Worm (Caenorhabditis elegans): ENCODE data around the gene Y69A2AL.2.

Gene Y69A2AL.2

ce11 chrIV:2495118-2495785 lies 13.2 kb downstream of the Y69A2AL.2 start, which contains the start of the genes ccdc-12 and Y69A2AR.18 (continued):
- TF ChIP-seq sup-37 (GFP tag; optimal IDR thresholded peaks at IDR 0.05) (no peak), nhr-237 (tag; optimal IDR thresholded peaks at IDR 0.05) (no peak), jun-1 (tag; optimal IDR thresholded peaks at IDR 0.05) (no peak), unc-30 (tag; optimal IDR thresholded peaks at IDR 0.05) (no peak), Y116A8C.19 (tag; optimal IDR thresholded peaks at IDR 0.05; ENCODE audit: borderline replicate concordance) (no peak), egl-27 (tag; optimal IDR thresholded peaks at IDR 0.05) (no peak), swsn-7 (tag; optimal IDR thresholded peaks at IDR 0.05) (peak; percentile 52), snu-23 (GFP tag; optimal IDR thresholded peaks at IDR 0.05) (peak; percentile 75), nhr-71 (tag; optimal IDR thresholded peaks at IDR 0.05) (peak; percentile 76), mdl-1 (tag; optimal IDR thresholded peaks at IDR 0.05) (peak in 1 of 2 experiments; percentile 55), hlh-17 (GFP tag; optimal IDR thresholded peaks at IDR 0.05; ENCODE audit: borderline replicate concordance) (no peak), nhr-77 (tag; optimal IDR thresholded peaks at IDR 0.05) (no peak), grh-1 (GFP tag; IDR thresholded peaks at IDR 0.05) (no peak), nhr-28 (tag; optimal IDR thresholded peaks at IDR 0.05) (no peak), unc-98 (GFP tag; IDR thresholded peaks at IDR 0.05) (no peak), pag-3 (tag; optimal IDR thresholded peaks at IDR 0.05; ENCODE audit: borderline replicate concordance, insufficient read depth) (no peak), unc-86 (tag; optimal IDR thresholded peaks at IDR 0.05) (peak; percentile 48), nhr-84 (tag; optimal IDR thresholded peaks at IDR 0.05) (no peak), fkh-10 (GFP tag; optimal IDR thresholded peaks at IDR 0.05) (no peak), rnt-1 (tag; optimal IDR thresholded peaks at IDR 0.05) (no peak), aha-1 (tag; optimal IDR thresholded peaks at IDR 0.05) (no peak), F16B12.6 (tag; optimal IDR thresholded peaks at IDR 0.05) (peak; percentile 54), efl-1 (optimal IDR thresholded peaks at IDR 0.05) (peak; percentile 77 to 84), efl-1 (GFP tag; optimal IDR thresholded peaks at IDR 0.05 in 1 of 2) (peak; percentile 75 to 97), sptf-1 (tag; optimal IDR thresholded peaks at IDR 0.05) (no peak), unc-130 (tag; optimal IDR thresholded peaks at IDR 0.05) (peak; percentile 77), C16A3.4 (tag; optimal IDR thresholded peaks at IDR 0.05) (peak; percentile 67), isw-1 (GFP tag; IDR thresholded peaks at IDR 0.05) (peak; percentile 72), ceh-82 (tag; optimal IDR thresholded peaks at IDR 0.05) (peak; percentile 52 to 78 (median 76)), nhr-12 (tag; optimal IDR thresholded peaks at IDR 0.05) (no peak), mab-9 (GFP tag; IDR thresholded peaks at IDR 0.05) (no peak), aly-2 (tag; optimal IDR thresholded peaks at IDR 0.05) (no peak), ceh-88 (GFP tag; IDR thresholded peaks at IDR 0.05) (no peak), hpl-2 (GFP tag; optimal IDR thresholded peaks at IDR 0.05) (no peak), nhr-47 (tag; optimal IDR thresholded peaks at IDR 0.05) (peak; percentile 76), dpl-1 (GFP tag; optimal IDR thresholded peaks at IDR 0.05) (peak; percentile 64 to 78 (median 72)), irx-1 (tag; optimal IDR thresholded peaks at IDR 0.05) (peak; percentile 57), ceh-8 (GFP tag; optimal IDR thresholded peaks at IDR 0.05) (no peak), ces-1 (GFP tag; optimal IDR thresholded peaks at IDR 0.05) (no peak), sox-4 (tag; optimal IDR thresholded peaks at IDR 0.05) (no peak), egl-13 (tag; optimal IDR thresholded peaks at IDR 0.05) (no peak), ztf-4 (tag; optimal IDR thresholded peaks at IDR 0.05) (no peak), hlh-4 (tag; optimal IDR thresholded peaks at IDR 0.05) (no peak), ceh-63 (GFP tag; optimal IDR thresholded peaks at IDR 0.05) (no peak), zag-1 (tag; optimal IDR thresholded peaks at IDR 0.05) (no peak), fkh-4 (tag; optimal IDR thresholded peaks at IDR 0.05; ENCODE audit: borderline replicate concordance) (no peak), pax-3 (tag; optimal IDR thresholded peaks at IDR 0.05) (no peak), mep-1 (tag; optimal IDR thresholded peaks at IDR 0.05) (peak; percentile 54), unc-62 (GFP tag; optimal IDR thresholded peaks at IDR 0.05) (no peak), elt-2 (tag; optimal IDR thresholded peaks at IDR 0.05) (no peak), nhr-90 (tag; optimal IDR thresholded peaks at IDR 0.05; ENCODE audit: poor library complexity) (peak; percentile 34), mef-2 (tag; optimal IDR thresholded peaks at IDR 0.05) (no peak)

All from whole organism, L1 larva.